Worm (Caenorhabditis elegans): ENCODE data around the gene cdk-4.

DNA sequence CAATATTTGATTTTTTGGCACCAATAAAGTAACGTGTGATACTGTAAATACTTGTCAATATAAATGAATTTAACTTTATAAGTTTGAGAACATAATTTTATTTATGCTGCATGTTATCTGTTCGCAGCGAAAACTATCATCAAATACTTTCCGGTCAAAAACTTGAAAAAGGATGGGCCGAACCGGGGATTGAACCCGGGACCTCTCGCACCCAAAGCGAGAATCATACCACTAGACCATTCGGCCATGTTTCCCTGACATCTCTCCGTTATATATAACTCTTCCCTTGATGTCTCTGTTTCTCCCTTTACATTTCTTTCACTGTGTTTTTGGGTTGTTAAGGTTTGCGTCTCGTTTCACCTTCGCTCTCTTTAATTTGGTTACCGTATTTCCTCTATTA is 6.9 kb downstream of the cdk-4 start:
- peak; percentile 86 for TF ChIP-seq unc-120 (tag; optimal IDR thresholded peaks at IDR 0.05; ENCODE audit: poor library complexity, severe bottlenecking)
- TF ChIP-seq lsy-2 (tag; optimal IDR thresholded peaks at IDR 0.05) = peak; percentile 8
- peak; percentile 53 for TF ChIP-seq tbx-8 (GFP tag; optimal IDR thresholded peaks at IDR 0.05)
- no peak for TF ChIP-seq elt-3 (tag; optimal IDR thresholded peaks at IDR 0.05)
- TF ChIP-seq mep-1 (tag; optimal IDR thresholded peaks at IDR 0.05) = peak; percentile 35
- no peak for TF ChIP-seq unc-39 (tag; optimal IDR thresholded peaks at IDR 0.05)
- TF ChIP-seq unc-62 (GFP tag; optimal IDR thresholded peaks at IDR 0.05) = peak; percentile 29
- TF ChIP-seq lin-13 (tag; optimal IDR thresholded peaks at IDR 0.05) = peak; percentile 17
- no peak for TF ChIP-seq nhr-76 (tag; optimal IDR thresholded peaks at IDR 0.05)
- TF ChIP-seq sptf-1 (tag; optimal IDR thresholded peaks at IDR 0.05) = peak; percentile 87
- no peak for TF ChIP-seq nhr-12 (tag; optimal IDR thresholded peaks at IDR 0.05)
